Worm (Caenorhabditis elegans): Measurements from ENCODE around the gene sqst-4.

DNA sequence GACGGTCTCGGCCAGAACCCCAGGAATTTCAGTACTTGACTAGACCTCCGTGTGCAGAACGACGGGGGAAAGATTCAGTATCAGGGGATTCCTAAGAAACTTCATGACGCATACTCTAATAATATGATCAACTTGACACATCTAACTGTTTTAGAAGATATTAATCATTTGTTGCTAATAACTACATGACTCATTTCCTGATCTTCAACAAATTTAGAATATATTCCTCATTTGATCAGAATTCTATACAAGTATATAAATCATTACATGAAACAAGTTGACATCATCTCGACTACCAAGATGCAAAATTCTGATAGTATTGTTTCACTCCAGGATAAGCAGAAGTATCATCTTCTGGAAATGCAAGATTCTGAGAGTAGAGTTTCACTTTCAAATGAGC, 46.9 kb downstream of the sqst-4 start, which contains the start of gene Y32B12B.8:
- no peak for TF ChIP-seq ztf-29 (GFP tag; IDR thresholded peaks at IDR 0.05)
- no peak for TF ChIP-seq ztf-23 (GFP tag; IDR thresholded peaks at IDR 0.05)
- no peak for TF ChIP-seq flt-1 (GFP tag; IDR thresholded peaks at IDR 0.05)
